Worm (Caenorhabditis elegans) whole organism, late embryonic: Measurements from ENCODE around the gene Y97E10AR.4.

ENCODE experiments used
- C38D4.7 ChIP-seq: fragments of 200-800 bp; sonication (Bioruptor generic); optimal IDR thresholded peaks from 2 replicates; lab custom pipeline; 2018; ENCODE audit warnings: mild to moderate bottlenecking, missing genetic modification characterization, moderate library complexity, missing compliant biosample characterization
- F13H6.1 ChIP-seq: sonication (generic microtip); optimal IDR thresholded peaks from 2 replicates; lab custom pipeline; 2016; ENCODE audit warnings: missing genetic modification characterization, missing compliant biosample characterization
- T23F11.4 ChIP-seq: fragments of 200-800 bp; sonication (Bioruptor generic); optimal IDR thresholded peaks from 2 replicates; lab custom pipeline; 2018; ENCODE audit warnings: mild to moderate bottlenecking, missing genetic modification characterization, missing compliant biosample characterization
- Y22D7AL.16 ChIP-seq: sonication (generic microtip); optimal IDR thresholded peaks from 2 replicates; lab custom pipeline; 2016; ENCODE audit warnings: missing genetic modification characterization, missing compliant biosample characterization
- ahr-1 ChIP-seq: sonication (generic microtip); optimal IDR thresholded peaks from 2 replicates; lab custom pipeline; 2016; ENCODE audit warnings: missing genetic modification characterization, missing compliant biosample characterization
- ama-1 ChIP-seq: fragments of 150-350 bp; optimal IDR thresholded peaks from 2 replicates; lab custom pipeline; 2014
- ceh-14 ChIP-seq: sonication (generic microtip); optimal IDR thresholded peaks from 2 replicates; lab custom pipeline; 2016; ENCODE audit warnings: missing genotype, missing genetic modification characterization, missing compliant biosample characterization
- ceh-19 ChIP-seq: fragments of 200-800 bp; sonication (Bioruptor generic); optimal IDR thresholded peaks from 2 replicates; lab custom pipeline; 2018; ENCODE audit warnings: mild to moderate bottlenecking, missing genetic modification characterization, missing compliant biosample characterization
- ceh-22 ChIP-seq: sonication (generic microtip); optimal IDR thresholded peaks from 2 replicates; lab custom pipeline; 2017; ENCODE audit warnings: missing biosample characterization, missing genetic modification characterization
- ceh-24 ChIP-seq: sonication (generic microtip); optimal IDR thresholded peaks from 2 replicates; lab custom pipeline; 2016; ENCODE audit warnings: mild to moderate bottlenecking, missing genetic modification characterization, missing compliant biosample characterization
- ceh-30 ChIP-seq: fragments of 150-350 bp; optimal IDR thresholded peaks from 2 replicates; lab custom pipeline; 2014; ENCODE audit warnings: missing biosample characterization, missing genetic modification characterization
- ceh-31 ChIP-seq: sonication (generic microtip); optimal IDR thresholded peaks from 2 replicates; lab custom pipeline; 2016; ENCODE audit warnings: missing genetic modification characterization, missing compliant biosample characterization
- ceh-34 ChIP-seq: sonication (generic microtip); optimal IDR thresholded peaks from 2 replicates; lab custom pipeline; 2016; ENCODE audit warnings: mild to moderate bottlenecking, missing genetic modification characterization, missing compliant biosample characterization
- ceh-45 ChIP-seq: fragments of 200-800 bp; sonication (Bioruptor generic); IDR thresholded peaks from 2 replicates; pipeline ENCODE4 v1.3.6; 2022; ENCODE audit warnings: missing genetic modification reagents, missing genetic modification characterization, missing compliant biosample characterization
- ceh-6 ChIP-seq: fragments of 200-800 bp; sonication (Bioruptor generic); optimal IDR thresholded peaks from 2 replicates; lab custom pipeline; 2018; ENCODE audit warnings: mild to moderate bottlenecking, missing genetic modification characterization, missing compliant biosample characterization
- dmd-4 ChIP-seq: sonication (generic microtip); optimal IDR thresholded peaks from 2 replicates; lab custom pipeline; 2016; ENCODE audit warnings: borderline replicate concordance, missing genetic modification characterization, missing compliant biosample characterization
- elt-4 ChIP-seq: sonication (generic microtip); optimal IDR thresholded peaks from 2 replicates; lab custom pipeline; 2016; ENCODE audit warnings: missing genetic modification characterization, missing compliant biosample characterization
- ets-4 ChIP-seq: sonication (generic microtip); optimal IDR thresholded peaks from 2 replicates; lab custom pipeline; 2016; ENCODE audit warnings: missing genetic modification characterization, missing compliant biosample characterization
- eyg-1 ChIP-seq: sonication (generic microtip); optimal IDR thresholded peaks from 2 replicates; lab custom pipeline; 2016; ENCODE audit warnings: missing genotype, missing genetic modification characterization, missing compliant biosample characterization
- gmeb-2 ChIP-seq: sonication (generic microtip); optimal IDR thresholded peaks from 2 replicates; lab custom pipeline; 2016; ENCODE audit warnings: missing genetic modification characterization, inconsistent platforms, missing compliant biosample characterization
- hlh-13 ChIP-seq: fragments of 200-800 bp; sonication (Bioruptor generic); optimal IDR thresholded peaks from 2 replicates; lab custom pipeline; 2018; ENCODE audit warnings: mild to moderate bottlenecking, missing genetic modification characterization, missing compliant biosample characterization
- hlh-15 ChIP-seq: sonication (generic microtip); optimal IDR thresholded peaks from 2 replicates; lab custom pipeline; 2016; ENCODE audit warnings: missing genetic modification characterization, missing compliant biosample characterization
- hlh-30 ChIP-seq: sonication (generic microtip); optimal IDR thresholded peaks from 2 replicates; lab custom pipeline; 2017; ENCODE audit warnings: antibody characterized with exemption, missing genetic modification characterization, missing compliant biosample characterization; ENCODE audit not compliant: insufficient read depth
- hlh-8 ChIP-seq: sonication (generic microtip); optimal IDR thresholded peaks from 2 replicates; lab custom pipeline; 2016; ENCODE audit warnings: missing genotype, missing genetic modification characterization, missing compliant biosample characterization
- lim-6 ChIP-seq: sonication (generic microtip); optimal IDR thresholded peaks from 2 replicates; lab custom pipeline; 2016; ENCODE audit warnings: missing genetic modification characterization, missing compliant biosample characterization
- lin-11 ChIP-seq: fragments of 200-800 bp; sonication (Bioruptor generic); optimal IDR thresholded peaks from 2 replicates; lab custom pipeline; 2018; ENCODE audit warnings: mild to moderate bottlenecking, missing genetic modification characterization, missing compliant biosample characterization
- nhr-11 ChIP-seq: fragments of 150-350 bp; optimal IDR thresholded peaks from 2 replicates; lab custom pipeline; 2014; ENCODE audit warnings: missing biosample characterization, missing genetic modification characterization
- npax-4 ChIP-seq: sonication (generic microtip); optimal IDR thresholded peaks from 2 replicates; lab custom pipeline; 2016; ENCODE audit warnings: missing genetic modification characterization, missing compliant biosample characterization
- odd-2 ChIP-seq: sonication (generic microtip); optimal IDR thresholded peaks from 2 replicates; lab custom pipeline; 2017; ENCODE audit warnings: antibody characterized with exemption, mild to moderate bottlenecking, missing genetic modification characterization, missing compliant biosample characterization
- pag-3 ChIP-seq: sonication (generic microtip); optimal IDR thresholded peaks from 2 replicates; lab custom pipeline; 2016; ENCODE audit warnings: missing compliant biosample characterization, missing genetic modification characterization, borderline replicate concordance
- pat-9 ChIP-seq: fragments of 200-800 bp; sonication (Bioruptor generic); optimal IDR thresholded peaks from 2 replicates; lab custom pipeline; 2018; ENCODE audit warnings: mild to moderate bottlenecking, missing genetic modification characterization, moderate library complexity, missing compliant biosample characterization
- pha-2 ChIP-seq: sonication (generic microtip); optimal IDR thresholded peaks from 2 replicates; lab custom pipeline; 2017; ENCODE audit warnings: mild to moderate bottlenecking, missing genetic modification characterization, missing compliant biosample characterization
- sox-2 ChIP-seq: fragments of 200-800 bp; sonication (Bioruptor generic); IDR thresholded peaks from 2 replicates; pipeline ENCODE4 v1.3.6; 2022; ENCODE audit warnings: missing genetic modification reagents, missing genetic modification characterization, missing compliant biosample characterization
- syd-9 ChIP-seq: sonication (generic microtip); optimal IDR thresholded peaks from 2 replicates; lab custom pipeline; 2016; ENCODE audit warnings: mild to moderate bottlenecking, missing genetic modification characterization, moderate library complexity, missing compliant biosample characterization
- tbx-2 ChIP-seq: sonication (generic microtip); optimal IDR thresholded peaks from 2 replicates; lab custom pipeline; 2016; ENCODE audit warnings: missing genetic modification characterization, missing compliant biosample characterization
- unc-3 ChIP-seq, 2 experiments: fragments of 200-800 bp in 1 of 2; sonication (Bioruptor generic) in 1 of 2; sonication (generic microtip) in 1 of 2; conservative IDR thresholded peaks in 1 of 2; optimal IDR thresholded peaks in 1 of 2; 2 replicates each; pipeline versions ENCODE4 v1.3.6 to Lab custom; 2016 to 2022; ENCODE audit warnings: missing compliant biosample characterization in 2 of 2, missing genetic modification characterization in 2 of 2, missing genetic modification reagents in 1 of 2
- unc-42 ChIP-seq: sonication (generic microtip); optimal IDR thresholded peaks from 2 replicates; lab custom pipeline; 2016; ENCODE audit warnings: missing genotype, missing genetic modification characterization, missing compliant biosample characterization
- unc-55 ChIP-seq: sonication (generic microtip); optimal IDR thresholded peaks from 2 replicates; lab custom pipeline; 2017; ENCODE audit warnings: missing biosample characterization, missing genetic modification reagents, missing genetic modification characterization
- unc-86 ChIP-seq: sonication (generic microtip); optimal IDR thresholded peaks from 2 replicates; lab custom pipeline; 2016; ENCODE audit warnings: missing genetic modification characterization, missing compliant biosample characterization
- ztf-16 ChIP-seq: sonication (generic microtip); optimal IDR thresholded peaks from 2 replicates; lab custom pipeline; 2017; ENCODE audit warnings: missing genetic modification characterization, missing compliant biosample characterization

The Y97E10AR.4 gene

ce11 chrV:8043664-8044063, 33.6 kb upstream of the Y97E10AR.4 start:
- TF ChIP-seq T23F11.4 (GFP tag; lab: Kevin White, UChicago) (no peak), ceh-31 (no peak), pag-3 (no peak), hlh-8 (tag; lab: Kevin White, UChicago) (no peak), ceh-34 (no peak), ahr-1 (tag; lab: Kevin White, UChicago) (no peak), lim-6 (no peak), ama-1 (lab: Kevin White, UChicago) (no peak), ets-4 (tag; lab: Kevin White, UChicago) (no peak), ceh-24 (tag; lab: Kevin White, UChicago) (no peak), ztf-16 (no peak), hlh-13 (no peak), ceh-19 (no peak), eyg-1 (tag; lab: Kevin White, UChicago) (no peak), tbx-2 (no peak)

- no peak for TF ChIP-seq unc-42 (tag; lab: Kevin White, UChicago)
Measured at ce11 chrV:8041336-8041868, 31.4 kb upstream of the Y97E10AR.4 start.

- TF ChIP-seq dmd-4 (no peak), ceh-30 (tag; lab: Kevin White, UChicago) (no peak), ztf-16 (no peak), tbx-2 (peak; percentile 10), lin-11 (no peak), ceh-6 (no peak), unc-86 (tag; lab: Kevin White, UChicago) (no peak), ceh-24 (tag; lab: Kevin White, UChicago) (no peak), hlh-8 (tag; lab: Kevin White, UChicago) (no peak), ceh-31 (peak; percentile 29), ceh-14 (tag; lab: Kevin White, UChicago) (no peak), ceh-45 (GFP tag; lab: Robert Waterston, UW) (no peak), npax-4 (tag; lab: Kevin White, UChicago) (no peak), ama-1 (lab: Kevin White, UChicago) (peak; percentile 85), unc-3 (GFP tag; conservative IDR thresholded peaks at IDR 0.05; lab: Robert Waterston, UW) (no peak), unc-3 (tag; optimal IDR thresholded peaks at IDR 0.05; lab: Kevin White, UChicago) (no peak), ahr-1 (tag; lab: Kevin White, UChicago) (no peak)
- TF ChIP-seq, all 69 proteins: peak for 3
Measured at ce11 chrV:8040247-8041084, 30.4 kb upstream of the Y97E10AR.4 start.

ce11 chrV:8039606-8040005, 29.6 kb upstream of the Y97E10AR.4 start:
- TF ChIP-seq elt-4 (tag; lab: Kevin White, UChicago): no peak
- TF ChIP-seq, all 69 proteins: peak for 0

- TF ChIP-seq gmeb-2 (tag; lab: Kevin White, UChicago) (peak; percentile 19), ama-1 (lab: Kevin White, UChicago) (peak; percentile 75), eyg-1 (tag; lab: Kevin White, UChicago) (no peak), ceh-22 (tag; lab: Kevin White, UChicago) (no peak)
Measured at ce11 chrV:8039085-8039525, 29.1 kb upstream of the Y97E10AR.4 start.

ce11 chrV:8035947-8036346, 25.9 kb upstream of the Y97E10AR.4 start, which contains the start of gene ZC513.14:
TSS of gene ZC513.14 (minus strand) at chrV:8036047.
- TF ChIP-seq C38D4.7 (GFP tag; lab: Kevin White, UChicago) (no peak), sox-2 (no peak), hlh-15 (tag; lab: Kevin White, UChicago) (no peak), pha-2 (no peak), pag-3 (no peak), unc-55 (GFP tag; lab: Kevin White, UChicago) (no peak), ceh-22 (tag; lab: Kevin White, UChicago) (no peak), hlh-30 (no peak), pat-9 (tag; lab: Kevin White, UChicago) (no peak), hlh-8 (tag; lab: Kevin White, UChicago) (no peak), syd-9 (tag; lab: Kevin White, UChicago) (no peak), ceh-45 (GFP tag; lab: Robert Waterston, UW) (no peak), odd-2 (no peak), F13H6.1 (tag; lab: Kevin White, UChicago) (no peak), Y22D7AL.16 (tag; lab: Kevin White, UChicago) (no peak), nhr-11 (tag; lab: Kevin White, UChicago) (no peak)
